Worm (Caenorhabditis elegans): ENCODE measurements around the gene skr-17.

The skr-17 gene

DNA sequence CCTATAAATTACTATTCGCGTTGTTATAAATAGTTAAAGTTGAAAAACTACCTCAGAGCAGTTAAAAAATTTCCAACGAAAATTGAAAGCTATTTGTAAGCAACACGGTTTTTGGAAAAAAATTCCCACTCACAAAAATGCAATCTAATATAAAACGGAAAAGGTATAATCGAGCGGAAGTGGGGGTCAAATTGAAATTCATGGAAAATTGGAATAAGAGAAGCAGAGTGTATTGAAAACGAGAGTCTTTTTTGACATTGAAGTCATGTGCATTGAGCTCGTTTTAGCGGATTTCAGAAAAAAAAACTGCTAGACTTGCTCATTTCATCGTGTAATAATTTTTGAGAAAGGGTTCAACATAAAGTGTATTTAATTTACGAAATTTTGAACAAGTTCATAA, 13.1 kb upstream of the skr-17 start:
- no peak for TF ChIP-seq ahr-1 (tag; optimal IDR thresholded peaks at IDR 0.05)
- no peak for TF ChIP-seq C08G9.2 (tag; optimal IDR thresholded peaks at IDR 0.05)

ce11 chrII:7771917-7772316, 11.4 kb upstream of the skr-17 start, which contains the start of gene C06A8.8:
C06A8.8 (minus strand) TSS chrII:7772017.
- TF ChIP-seq pros-1 (tag; optimal IDR thresholded peaks at IDR 0.05) = no peak
- TF ChIP-seq tbx-7 (tag; optimal IDR thresholded peaks at IDR 0.05) = no peak
- no peak for TF ChIP-seq ceh-45 (GFP tag; IDR thresholded peaks at IDR 0.05)
- no peak for TF ChIP-seq ceh-24 (tag; optimal IDR thresholded peaks at IDR 0.05)
- TF ChIP-seq unc-3 (GFP tag; conservative IDR thresholded peaks at IDR 0.05) = no peak
- no peak for TF ChIP-seq unc-3 (tag; optimal IDR thresholded peaks at IDR 0.05)
- no peak for TF ChIP-seq zip-5 (tag; optimal IDR thresholded peaks at IDR 0.05)
- no peak for TF ChIP-seq sox-4 (tag; optimal IDR thresholded peaks at IDR 0.05)
- TF ChIP-seq ceh-30 (tag; optimal IDR thresholded peaks at IDR 0.05) = no peak
- no peak for TF ChIP-seq ets-4 (tag; optimal IDR thresholded peaks at IDR 0.05)
- TF ChIP-seq ceh-22 (tag; optimal IDR thresholded peaks at IDR 0.05) = no peak
- TF ChIP-seq ceh-48 (tag; optimal IDR thresholded peaks at IDR 0.05) = no peak
- no peak for TF ChIP-seq T23F11.4 (GFP tag; optimal IDR thresholded peaks at IDR 0.05)

ce11 chrII:7772411-7772810, 10.9 kb upstream of the skr-17 start, which contains the start of gene C06A8.6:
C06A8.6 (plus strand) TSS chrII:7772499.
- TF ChIP-seq ceh-2 (tag; optimal IDR thresholded peaks at IDR 0.05) = no peak
- no peak for TF ChIP-seq dve-1 (tag; optimal IDR thresholded peaks at IDR 0.05)
- TF ChIP-seq hlh-6 (tag; optimal IDR thresholded peaks at IDR 0.05) = no peak
- no peak for TF ChIP-seq ama-1 (optimal IDR thresholded peaks at IDR 0.05)
- no peak for TF ChIP-seq ceh-48 (tag; optimal IDR thresholded peaks at IDR 0.05)

DNA sequence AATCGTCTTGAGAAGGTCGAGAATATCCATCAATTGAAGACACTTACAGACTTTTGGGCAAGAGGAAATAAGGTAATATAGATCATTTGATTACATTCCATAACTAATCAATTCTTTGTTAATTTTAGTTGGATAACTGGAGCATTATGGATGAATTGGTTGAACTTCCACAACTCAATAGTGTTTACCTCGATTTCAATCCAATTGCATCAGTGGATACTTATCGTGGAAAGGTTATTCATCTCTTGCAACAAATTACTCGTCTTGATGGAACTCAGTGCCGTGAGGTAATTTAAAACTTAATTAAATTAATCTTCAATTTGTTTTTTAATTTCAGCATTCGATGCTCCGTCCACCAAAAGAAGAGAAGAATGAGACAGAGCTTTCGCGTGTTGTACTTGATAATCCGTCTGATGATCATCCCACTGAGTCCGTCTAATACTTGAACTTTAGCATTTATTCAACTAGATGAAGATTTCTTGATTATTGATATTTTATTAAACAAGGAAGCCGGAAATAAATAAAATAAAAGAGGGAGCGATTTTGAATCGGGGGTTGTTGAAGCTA, 9.8 kb upstream of the skr-17 start:
- no peak for TF ChIP-seq ttx-3 (tag; optimal IDR thresholded peaks at IDR 0.05)
- no peak for TF ChIP-seq zip-5 (tag; optimal IDR thresholded peaks at IDR 0.05)
- no peak for TF ChIP-seq sox-4 (tag; optimal IDR thresholded peaks at IDR 0.05)
- TF ChIP-seq elt-4 (tag; optimal IDR thresholded peaks at IDR 0.05) = no peak
- TF ChIP-seq ceh-14 (tag; optimal IDR thresholded peaks at IDR 0.05) = no peak
- TF ChIP-seq K09A11.1 (tag; optimal IDR thresholded peaks at IDR 0.05; ENCODE audit: insufficient read depth) = no peak
- no peak for TF ChIP-seq sdc-2 (tag; optimal IDR thresholded peaks at IDR 0.05)
- no peak for TF ChIP-seq ceh-6 (GFP tag; optimal IDR thresholded peaks at IDR 0.05)

DNA sequence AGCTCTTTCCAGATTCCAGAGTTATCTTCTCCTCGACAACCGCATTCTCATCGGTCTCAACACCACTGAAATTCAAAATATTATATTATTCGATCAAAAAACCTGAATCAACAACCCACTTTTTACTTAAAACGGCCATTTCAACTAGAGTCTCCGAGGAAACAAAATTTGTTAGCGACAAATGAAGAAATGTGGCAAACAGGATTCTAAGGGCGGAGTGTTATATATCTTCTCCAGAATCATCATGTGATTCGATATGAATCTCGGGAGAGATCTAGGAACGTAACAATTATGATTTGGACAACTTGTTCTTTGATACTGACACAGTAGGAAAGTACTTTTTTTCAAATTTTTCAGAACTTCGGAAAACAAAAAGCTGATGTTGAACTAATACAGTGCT, 7.1 kb upstream of the skr-17 start:
- TF ChIP-seq che-1 (tag; optimal IDR thresholded peaks at IDR 0.05) (no peak), fkh-10 (GFP tag; optimal IDR thresholded peaks at IDR 0.05) (no peak), nhr-232 (tag; optimal IDR thresholded peaks at IDR 0.05) (no peak), rnt-1 (tag; optimal IDR thresholded peaks at IDR 0.05) (no peak), madf-2 (tag; optimal IDR thresholded peaks at IDR 0.05) (no peak), unc-86 (tag; optimal IDR thresholded peaks at IDR 0.05) (no peak), pag-3 (tag; optimal IDR thresholded peaks at IDR 0.05; ENCODE audit: borderline replicate concordance) (no peak), C38D4.7 (GFP tag; optimal IDR thresholded peaks at IDR 0.05) (no peak), nhr-11 (tag; optimal IDR thresholded peaks at IDR 0.05) (no peak), ceh-9 (tag; optimal IDR thresholded peaks at IDR 0.05) (no peak), dve-1 (tag; optimal IDR thresholded peaks at IDR 0.05) (no peak), F13H6.1 (tag; optimal IDR thresholded peaks at IDR 0.05) (no peak), ceh-31 (tag; optimal IDR thresholded peaks at IDR 0.05) (no peak), ceh-30 (tag; optimal IDR thresholded peaks at IDR 0.05) (no peak), pha-4 (tag; optimal IDR thresholded peaks at IDR 0.05) (no peak), ceh-48 (tag; optimal IDR thresholded peaks at IDR 0.05) (no peak), lim-6 (tag; optimal IDR thresholded peaks at IDR 0.05) (no peak)

Measured in whole organism, late embryonic.